Worm (Caenorhabditis elegans): ENCODE data around the gene sra-32.

sra-32 gene

ce11 chrII:4560068-4560467, 28.3 kb upstream of the sra-32 start, which contains the start of gene M03A1.8:
M03A1.8 (plus strand) TSS chrII:4560336.
- TF ChIP-seq nhr-21 (tag; optimal IDR thresholded peaks at IDR 0.05) (peak; percentile 37), nhr-23 (tag; optimal IDR thresholded peaks at IDR 0.05) (no peak), R02D3.7 (tag; optimal IDR thresholded peaks at IDR 0.05) (no peak), ZK546.5 (tag; optimal IDR thresholded peaks at IDR 0.05) (no peak), snpc-4 (tag; optimal IDR thresholded peaks at IDR 0.05) (no peak), peb-1 (tag; optimal IDR thresholded peaks at IDR 0.05) (no peak), nhr-12 (tag; optimal IDR thresholded peaks at IDR 0.05) (no peak), aly-2 (tag; optimal IDR thresholded peaks at IDR 0.05) (no peak)

ce11 chrII:4557487-4557886, 25.7 kb upstream of the sra-32 start, which contains the start of gene M03A1.3:
M03A1.3 (plus strand) TSS chrII:4557787.
- TF ChIP-seq mdl-1 (tag; optimal IDR thresholded peaks at IDR 0.05) (no peak), peb-1 (tag; optimal IDR thresholded peaks at IDR 0.05) (no peak), fos-1 (tag; optimal IDR thresholded peaks at IDR 0.05) (no peak), dmd-4 (tag; optimal IDR thresholded peaks at IDR 0.05) (no peak), nhr-23 (tag; optimal IDR thresholded peaks at IDR 0.05) (no peak), lin-13 (GFP tag; optimal IDR thresholded peaks at IDR 0.05) (no peak), nhr-21 (tag; optimal IDR thresholded peaks at IDR 0.05) (no peak), nhr-129 (tag; optimal IDR thresholded peaks at IDR 0.05) (no peak), C34F6.9 (tag; optimal IDR thresholded peaks at IDR 0.05) (no peak), sma-3 (GFP tag; optimal IDR thresholded peaks at IDR 0.05) (no peak), nhr-10 (tag; optimal IDR thresholded peaks at IDR 0.05) (no peak), lin-39 (tag; optimal IDR thresholded peaks at IDR 0.05) (no peak), ama-1 (optimal IDR thresholded peaks at IDR 0.05) (no peak), crh-2 (tag; optimal IDR thresholded peaks at IDR 0.05) (no peak), sem-4 (tag; optimal IDR thresholded peaks at IDR 0.05) (no peak), alr-1 (tag; optimal IDR thresholded peaks at IDR 0.05) (no peak)

ce11 chrII:4552088-4552487, 20.3 kb upstream of the sra-32 start:
- TF ChIP-seq ama-1 (optimal IDR thresholded peaks at IDR 0.05), result no peak
- no peak for TF ChIP-seq nhr-11 (tag; optimal IDR thresholded peaks at IDR 0.05)
- no peak for TF ChIP-seq mab-5 (tag; optimal IDR thresholded peaks at IDR 0.05)
- TF ChIP-seq ztf-1 (GFP tag; conservative IDR thresholded peaks at IDR 0.05), result no peak
- TF ChIP-seq sma-9 (GFP tag; optimal IDR thresholded peaks at IDR 0.05), result peak; percentile 69
- no peak for TF ChIP-seq sma-9 (tag; optimal IDR thresholded peaks at IDR 0.05)
- TF ChIP-seq sma-3 (GFP tag; optimal IDR thresholded peaks at IDR 0.05), result peak; percentile 37
- TF ChIP-seq elt-1 (tag; optimal IDR thresholded peaks at IDR 0.05), result no peak
- no peak for TF ChIP-seq egl-27 (tag; optimal IDR thresholded peaks at IDR 0.05)
- TF ChIP-seq nhr-25 (tag; optimal IDR thresholded peaks at IDR 0.05), result peak; percentile 35
- TF ChIP-seq peb-1 (tag; optimal IDR thresholded peaks at IDR 0.05), result no peak
- peak; percentile 75 for TF ChIP-seq fos-1 (tag; optimal IDR thresholded peaks at IDR 0.05)
- TF ChIP-seq unc-39 (tag; optimal IDR thresholded peaks at IDR 0.05), result no peak
- TF ChIP-seq nhr-77 (tag; optimal IDR thresholded peaks at IDR 0.05), result no peak
- TF ChIP-seq nhr-10 (tag; optimal IDR thresholded peaks at IDR 0.05), result no peak

ce11 chrII:4550783-4551182, 19.0 kb upstream of the sra-32 start, which contains the start of gene K07E1.1:
K07E1.1 (plus strand) TSS chrII:4551083.
- TF ChIP-seq lin-39 (tag; optimal IDR thresholded peaks at IDR 0.05) (no peak), ztf-11 (tag; optimal IDR thresholded peaks at IDR 0.05) (no peak), nhr-10 (tag; optimal IDR thresholded peaks at IDR 0.05) (no peak)

- TF ChIP-seq nhr-25 (tag; optimal IDR thresholded peaks at IDR 0.05) (peak; percentile 13), sma-3 (GFP tag; optimal IDR thresholded peaks at IDR 0.05) (peak; percentile 64), nhr-6 (tag; optimal IDR thresholded peaks at IDR 0.05) (no peak)
These were observed 18.3 kb upstream of the sra-32 start for ce11 chrII:4549983-4550572.

ce11 chrII:4548408-4548807, 16.6 kb upstream of the sra-32 start:
- peak; percentile 6 for TF ChIP-seq blmp-1 (tag; optimal IDR thresholded peaks at IDR 0.05; ENCODE audit: insufficient read depth)
- peak; percentile 49 for TF ChIP-seq sma-3 (GFP tag; optimal IDR thresholded peaks at IDR 0.05)
- TF ChIP-seq sem-4 (tag; optimal IDR thresholded peaks at IDR 0.05), result no peak
- TF ChIP-seq ceh-82 (tag; optimal IDR thresholded peaks at IDR 0.05), result no peak
- no peak for TF ChIP-seq skn-1 (tag; optimal IDR thresholded peaks at IDR 0.05)
- peak; percentile 15 for TF ChIP-seq crh-2 (tag; optimal IDR thresholded peaks at IDR 0.05)
- TF ChIP-seq nhr-25 (tag; optimal IDR thresholded peaks at IDR 0.05), result peak; percentile 65
